Worm (Caenorhabditis elegans) whole organism, L4 larva: ENCODE results near the gene atf-7.
A peak's percentile ranks its signal among the peaks of the same experiment; 100 is the strongest.

Experiments
- D1046.2 ChIP-seq: fragments of 200-800 bp; sonication (Bioruptor generic); IDR thresholded peaks from 2 replicates; pipeline ENCODE4 v1.3.6; 2022; ENCODE audit warnings: missing genetic modification characterization, missing compliant biosample characterization
- F26F4.8 ChIP-seq: fragments of 200-800 bp; sonication (Bioruptor generic); conservative IDR thresholded peaks from 2 replicates; pipeline ENCODE4 v1.3.6; 2022; ENCODE audit warnings: missing genetic modification characterization, missing compliant biosample characterization
- F37D6.2 ChIP-seq: sonication (generic microtip); optimal IDR thresholded peaks from 2 replicates; lab custom pipeline; 2016; ENCODE audit warnings: mild to moderate bottlenecking, missing genetic modification characterization, missing compliant biosample characterization
- F44E2.7 ChIP-seq: fragments of 200-800 bp; sonication (Bioruptor generic); IDR thresholded peaks from 2 replicates; pipeline ENCODE4 v2.1.2; 2022; ENCODE audit warnings: missing genetic modification characterization, missing compliant biosample characterization
- F49E8.2 ChIP-seq: sonication (generic microtip); optimal IDR thresholded peaks from 2 replicates; lab custom pipeline; 2016; ENCODE audit warnings: missing compliant biosample characterization, mild to moderate bottlenecking, missing genetic modification characterization, borderline replicate concordance
- R02D3.7 ChIP-seq: fragments of 150-350 bp; sonication (generic microtip); optimal IDR thresholded peaks from 3 replicates; lab custom pipeline; 2014; ENCODE audit warnings: missing biosample characterization, missing genetic modification characterization
- Y48G9A.11 ChIP-seq: fragments of 200-800 bp; sonication (Bioruptor generic); IDR thresholded peaks from 2 replicates; pipeline ENCODE4 v1.3.6; 2022; ENCODE audit warnings: missing genetic modification reagents, missing genetic modification characterization, missing compliant biosample characterization
- aha-1 ChIP-seq: fragments of 150-350 bp; peaks from one replicate; lab custom pipeline; 2014; ENCODE audit warnings: missing biosample characterization, missing genetic modification characterization
- ceh-20 ChIP-seq: fragments of 200-800 bp; sonication (Bioruptor generic); IDR thresholded peaks from 2 replicates; pipeline ENCODE4 v1.3.6; 2022; ENCODE audit warnings: missing genetic modification reagents, missing genetic modification characterization, missing compliant biosample characterization
- ceh-28 ChIP-seq: fragments of 150-350 bp; optimal IDR thresholded peaks from 2 replicates; lab custom pipeline; 2014; ENCODE audit warnings: missing biosample characterization, missing genetic modification reagents, missing genetic modification characterization
- ceh-32 ChIP-seq: sonication (generic microtip); optimal IDR thresholded peaks from 2 replicates; lab custom pipeline; 2016; ENCODE audit warnings: mild to moderate bottlenecking, missing genetic modification characterization, missing compliant biosample characterization; ENCODE audit not compliant: poor library complexity
- ctbp-1 ChIP-seq: fragments of 200-800 bp; sonication (Bioruptor generic); IDR thresholded peaks from 2 replicates; pipeline ENCODE4 v1.3.6; 2022; ENCODE audit warnings: missing genetic modification reagents, missing genetic modification characterization, missing compliant biosample characterization
- daf-16 ChIP-seq, 3 experiments: sonication (generic microtip); optimal IDR thresholded peaks; 2 replicates each; lab custom pipeline; 2016 to 2017; ENCODE audit warnings: missing genetic modification characterization in 3 of 3, missing genetic modification reagents in 3 of 3, mild to moderate bottlenecking in 2 of 3, missing compliant biosample characterization in 2 of 3, missing biosample characterization in 1 of 3, moderate library complexity in 1 of 3
- daf-19 ChIP-seq: fragments of 200-800 bp; sonication (Bioruptor generic); conservative IDR thresholded peaks from 2 replicates; pipeline ENCODE4 v1.3.6; 2022; ENCODE audit warnings: missing genetic modification characterization, missing compliant biosample characterization
- daf-8 ChIP-seq: fragments of 200-800 bp; sonication (Bioruptor generic); IDR thresholded peaks from 2 replicates; pipeline ENCODE4 v1.3.6; 2022; ENCODE audit warnings: missing genetic modification characterization, missing compliant biosample characterization
- dmd-9 ChIP-seq: fragments of 200-800 bp; sonication (Bioruptor generic); IDR thresholded peaks from 2 replicates; pipeline ENCODE4 v1.3.6; 2022; ENCODE audit warnings: missing genetic modification reagents, missing genetic modification characterization, missing compliant biosample characterization
- fkh-10 ChIP-seq: fragments of 150-350 bp; optimal IDR thresholded peaks from 2 replicates; lab custom pipeline; 2014; ENCODE audit warnings: missing biosample characterization, missing genetic modification reagents, missing genetic modification characterization
- fos-1 ChIP-seq: fragments of 150-350 bp; optimal IDR thresholded peaks from 2 replicates; lab custom pipeline; 2014; ENCODE audit warnings: missing biosample characterization, missing genetic modification characterization
- gei-8 ChIP-seq: fragments of 200-800 bp; sonication (Bioruptor generic); optimal IDR thresholded peaks from 2 replicates; lab custom pipeline; 2018; ENCODE audit warnings: mild to moderate bottlenecking, missing genetic modification characterization, missing compliant biosample characterization
- jun-1 ChIP-seq: fragments of 150-350 bp; optimal IDR thresholded peaks from 2 replicates; lab custom pipeline; 2014; ENCODE audit warnings: missing biosample characterization, missing genetic modification reagents, missing genetic modification characterization
- lin-13 ChIP-seq: fragments of 150-350 bp; optimal IDR thresholded peaks from 2 replicates; lab custom pipeline; 2014; ENCODE audit warnings: missing biosample characterization, missing genetic modification reagents, missing genetic modification characterization
- lin-15B ChIP-seq: fragments of 150-350 bp; sonication (generic microtip); optimal IDR thresholded peaks from 3 replicates; lab custom pipeline; 2014; ENCODE audit warnings: missing biosample characterization, missing genetic modification characterization
- lin-38 ChIP-seq: fragments of 200-800 bp; sonication (Bioruptor generic); IDR thresholded peaks from 2 replicates; pipeline ENCODE4 v1.3.6; 2022; ENCODE audit warnings: missing genetic modification reagents, missing genetic modification characterization, missing compliant biosample characterization
- lin-39 ChIP-seq: fragments of 150-350 bp; optimal IDR thresholded peaks from 2 replicates; lab custom pipeline; 2014; ENCODE audit warnings: missing biosample characterization, missing genetic modification reagents, missing genetic modification characterization
- mdl-1 ChIP-seq, 2 experiments: fragments of 150-350 bp in 1 of 2; sonication (generic microtip) in 1 of 2; optimal IDR thresholded peaks; 2 replicates each; lab custom pipeline; 2014 to 2017; ENCODE audit warnings: missing biosample characterization in 2 of 2, missing genetic modification characterization in 2 of 2
- mdt-29 ChIP-seq: fragments of 200-800 bp; sonication (Bioruptor generic); IDR thresholded peaks from 2 replicates; pipeline ENCODE4 v1.3.6; 2022; ENCODE audit warnings: missing genetic modification reagents, missing genetic modification characterization, missing compliant biosample characterization
- mep-1 ChIP-seq: fragments of 150-350 bp; sonication (generic microtip); optimal IDR thresholded peaks from 3 replicates; lab custom pipeline; 2014; ENCODE audit warnings: missing biosample characterization, missing genetic modification characterization
- mxl-3 ChIP-seq: fragments of 200-800 bp; sonication (Bioruptor generic); optimal IDR thresholded peaks from 2 replicates; lab custom pipeline; 2018; ENCODE audit warnings: mild to moderate bottlenecking, missing genetic modification characterization, missing compliant biosample characterization
- nhr-102 ChIP-seq: sonication (generic microtip); optimal IDR thresholded peaks from 2 replicates; lab custom pipeline; 2016; ENCODE audit warnings: mild to moderate bottlenecking, missing genetic modification characterization, moderate library complexity, missing compliant biosample characterization
- nhr-11 ChIP-seq: fragments of 150-350 bp; optimal IDR thresholded peaks from 2 replicates; lab custom pipeline; 2014; ENCODE audit warnings: missing biosample characterization, missing genetic modification characterization
- nhr-111 ChIP-seq: fragments of 200-800 bp; sonication (Bioruptor generic); optimal IDR thresholded peaks from 2 replicates; lab custom pipeline; 2018; ENCODE audit warnings: mild to moderate bottlenecking, missing genetic modification characterization, missing compliant biosample characterization
- nhr-237 ChIP-seq: sonication (generic microtip); optimal IDR thresholded peaks from 2 replicates; lab custom pipeline; 2017; ENCODE audit warnings: missing biosample characterization, missing genetic modification characterization
- nhr-28 ChIP-seq: fragments of 150-350 bp; optimal IDR thresholded peaks from 2 replicates; lab custom pipeline; 2014; ENCODE audit warnings: missing biosample characterization, missing genetic modification characterization
- nhr-76 ChIP-seq: fragments of 150-350 bp; optimal IDR thresholded peaks from 2 replicates; lab custom pipeline; 2014; ENCODE audit warnings: missing biosample characterization, missing genetic modification characterization
- nhr-77 ChIP-seq: fragments of 150-350 bp; optimal IDR thresholded peaks from 2 replicates; lab custom pipeline; 2014; ENCODE audit warnings: missing biosample characterization, missing genetic modification characterization
- pha-4 ChIP-seq, 2 experiments: fragments of 150-350 bp in 1 of 2; fragments of 200-800 bp in 1 of 2; sonication (Bioruptor generic) in 1 of 2; IDR thresholded peaks in 1 of 2; optimal IDR thresholded peaks in 1 of 2; 2 replicates each; pipeline versions ENCODE4 v1.3.6 to Lab custom; 2014 to 2022; ENCODE audit warnings: missing genetic modification characterization in 2 of 2, missing genetic modification reagents in 2 of 2, missing biosample characterization in 1 of 2, missing compliant biosample characterization in 1 of 2
- php-3 ChIP-seq: fragments of 200-800 bp; sonication (Bioruptor generic); IDR thresholded peaks from 2 replicates; pipeline ENCODE4 v1.3.6; 2022; ENCODE audit warnings: missing genetic modification reagents, missing genetic modification characterization, missing compliant biosample characterization
- rbr-2 ChIP-seq: sonication (generic microtip); optimal IDR thresholded peaks from 2 replicates; lab custom pipeline; 2016; ENCODE audit warnings: missing genotype, missing genetic modification characterization, missing compliant biosample characterization
- saeg-2 ChIP-seq: fragments of 200-800 bp; sonication (Bioruptor generic); IDR thresholded peaks from 2 replicates; pipeline ENCODE4 v1.3.6; 2022; ENCODE audit warnings: missing genetic modification reagents, missing genetic modification characterization, missing compliant biosample characterization
- set-16 ChIP-seq: fragments of 200-800 bp; sonication (Bioruptor generic); IDR thresholded peaks from 2 replicates; pipeline ENCODE4 v1.3.6; 2022; ENCODE audit warnings: missing genetic modification reagents, missing genetic modification characterization, missing compliant biosample characterization
- skn-1 ChIP-seq: fragments of 150-350 bp; optimal IDR thresholded peaks from 2 replicates; lab custom pipeline; 2014; ENCODE audit warnings: missing biosample characterization, missing genetic modification characterization
- snpc-1.2 ChIP-seq: fragments of 200-800 bp; sonication (Bioruptor generic); IDR thresholded peaks from 2 replicates; pipeline ENCODE4 v1.3.6; 2022; ENCODE audit warnings: missing genetic modification reagents, missing genetic modification characterization, missing compliant biosample characterization
- spr-1 ChIP-seq: sonication (generic microtip); optimal IDR thresholded peaks from 2 replicates; lab custom pipeline; 2016; ENCODE audit warnings: mild to moderate bottlenecking, missing genetic modification characterization, missing compliant biosample characterization
- spr-3 ChIP-seq: fragments of 200-800 bp; sonication (Bioruptor generic); optimal IDR thresholded peaks from 2 replicates; lab custom pipeline; 2018; ENCODE audit warnings: mild to moderate bottlenecking, missing genetic modification characterization, missing compliant biosample characterization
- unc-39 ChIP-seq: sonication (generic microtip); optimal IDR thresholded peaks from 2 replicates; lab custom pipeline; 2017; ENCODE audit warnings: missing biosample characterization, missing genetic modification characterization
- zfp-2 ChIP-seq: sonication (generic microtip); optimal IDR thresholded peaks from 2 replicates; lab custom pipeline; 2016; ENCODE audit warnings: mild to moderate bottlenecking, missing genetic modification characterization, missing compliant biosample characterization
- zfp-3 ChIP-seq: fragments of 200-800 bp; sonication (Bioruptor generic); conservative IDR thresholded peaks from 2 replicates; pipeline ENCODE4 v1.3.6; 2022; ENCODE audit warnings: missing genetic modification reagents, missing genetic modification characterization, missing compliant biosample characterization
- zip-11 ChIP-seq: fragments of 200-800 bp; sonication (Bioruptor generic); IDR thresholded peaks from 2 replicates; pipeline ENCODE4 v1.3.6; 2022; ENCODE audit warnings: missing genetic modification characterization, missing compliant biosample characterization
- zip-2 ChIP-seq: fragments of 150-350 bp; optimal IDR thresholded peaks from 2 replicates; lab custom pipeline; 2014; ENCODE audit warnings: missing biosample characterization, missing genetic modification characterization
- ztf-11 ChIP-seq: fragments of 150-350 bp; optimal IDR thresholded peaks from 2 replicates; lab custom pipeline; 2014; ENCODE audit warnings: missing biosample characterization, missing genetic modification characterization

Gene atf-7

ce11 chrIII:4475428-4475968, 23.3 kb downstream of the atf-7 start, which contains the start of gene rps-1 (continued):
- TF ChIP-seq rbr-2 (tag; lab: Kevin White, UChicago) (peak; percentile 99), R02D3.7 (peak; percentile 17), lin-39 (tag; lab: Kevin White, UChicago) (no peak), ctbp-1 (peak; percentile 97), skn-1 (tag; lab: Kevin White, UChicago) (peak; percentile 96), zfp-2 (tag; lab: Kevin White, UChicago) (peak; percentile 89), fkh-10 (peak; percentile 94), nhr-11 (tag; lab: Kevin White, UChicago) (peak; percentile 99), D1046.2 (GFP tag; lab: Robert Waterston, UW) (peak; percentile 94), zip-11 (GFP tag; lab: Robert Waterston, UW) (peak; percentile 57; the same call in 1 of the 2 replicates), nhr-76 (tag; lab: Kevin White, UChicago) (peak; percentile 57), lin-15B (tag; lab: Kevin White, UChicago) (peak; percentile 52), Y48G9A.11 (GFP tag; lab: Robert Waterston, UW) (peak; percentile 83), lin-38 (GFP tag; lab: Robert Waterston, UW) (peak; percentile 95), jun-1 (peak; percentile 96), spr-3 (GFP tag; lab: Kevin White, UChicago) (peak; percentile 96), pha-4 (GFP tag; IDR thresholded peaks at IDR 0.05; lab: Robert Waterston, UW) (peak; percentile 97), pha-4 (tag; optimal IDR thresholded peaks at IDR 0.05; lab: Kevin White, UChicago) (peak; percentile 98), daf-8 (GFP tag; lab: Robert Waterston, UW) (0 out of 2 replicates have a peak, but pooled peaks have one; percentile 66), mxl-3 (peak; percentile 96), php-3 (peak; percentile 91), zip-2 (peak; percentile 90), mdt-29 (peak; percentile 93), dmd-9 (peak; percentile 98), set-16 (0 out of 2 replicates have a peak, but pooled peaks have one; percentile 34), nhr-102 (tag; lab: Kevin White, UChicago) (peak; percentile 98), nhr-28 (peak; percentile 95), nhr-237 (tag; lab: Kevin White, UChicago) (peak; percentile 48), ceh-32 (peak; percentile 83), ceh-20 (GFP tag; lab: Robert Waterston, UW) (peak; percentile 96), gei-8 (GFP tag; lab: Kevin White, UChicago) (peak; percentile 95), ceh-28 (tag; lab: Kevin White, UChicago) (peak; percentile 44), F37D6.2 (peak; percentile 96), snpc-1.2 (GFP tag; lab: Robert Waterston, UW) (peak; percentile 82), F44E2.7 (GFP tag; lab: Robert Waterston, UW) (no peak; the same call in 1 of the 2 replicates), daf-19 (peak; percentile 94), unc-39 (no peak), F26F4.8 (no peak), ztf-11 (tag; lab: Kevin White, UChicago) (peak; percentile 71), fos-1 (tag; lab: Kevin White, UChicago) (no peak), zfp-3 (peak; percentile 97), spr-1 (peak; percentile 97), mep-1 (tag; lab: Kevin White, UChicago) (peak; percentile 99), daf-16 (GFP tag; optimal IDR thresholded peaks at IDR 0.05; lab: Kevin White, UChicago) (peak; percentile 56 to 95), daf-16 (tag; optimal IDR thresholded peaks at IDR 0.05; lab: Kevin White, UChicago) (peak; percentile 58), lin-13 (GFP tag; lab: Kevin White, UChicago) (peak; percentile 98), aha-1 (tag; lab: Kevin White, UChicago) (peak; percentile 100), nhr-77 (tag; lab: Kevin White, UChicago) (peak; percentile 98), F49E8.2 (tag; lab: Kevin White, UChicago) (peak; percentile 87), nhr-111 (GFP tag; lab: Kevin White, UChicago) (peak; percentile 65), mdl-1 (tag; optimal IDR thresholded peaks at IDR 0.05; lab: Kevin White, UChicago) (peak; percentile 93 to 96), saeg-2 (GFP tag; lab: Robert Waterston, UW) (peak; percentile 92)
